Fruit fly (Drosophila melanogaster): ENCODE measurements around the gene CG2003.

DNA sequence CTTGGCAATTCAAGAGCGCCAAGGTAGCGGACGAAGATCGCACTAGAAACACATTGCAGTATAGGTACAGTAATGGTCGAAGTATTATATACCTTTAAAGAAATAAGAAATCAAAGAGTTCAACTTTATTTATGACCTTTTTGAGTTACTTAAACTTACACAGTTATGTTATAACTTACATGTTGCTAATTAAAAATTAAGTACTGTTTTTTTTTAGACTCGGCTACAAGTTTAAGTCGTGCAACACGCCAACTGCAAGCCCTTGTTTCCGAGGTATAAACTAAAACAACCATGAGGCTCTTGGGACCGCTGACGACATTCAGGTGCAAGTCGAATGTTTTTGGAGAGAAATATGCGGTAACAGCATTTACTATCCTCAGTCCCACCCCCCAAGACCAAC lies 37.8 kb upstream of the CG2003 start:
- TF ChIP-seq CG8478 (optimal IDR thresholded peaks at IDR 0.05) (no peak), CTCF (optimal IDR thresholded peaks at IDR 0.05) (no peak)

Data from S2 (cell line).